Fruit fly (Drosophila melanogaster) whole organism, embryonic: ENCODE results near the gene gpp.

Experiments
- Atf3 ChIP-seq: fragments of 200-800 bp; sonication (Bioruptor generic); optimal IDR thresholded peaks from 3 replicates; lab custom pipeline; 2016; ENCODE audit warnings: missing biosample characterization, missing genetic modification characterization
- CG11247 ChIP-seq: fragments of 200-800 bp; sonication (Bioruptor generic); IDR thresholded peaks from 2 replicates; pipeline ENCODE4 v1.3.6; 2022; ENCODE audit warnings: missing biosample characterization, missing genetic modification characterization
- CG12236 ChIP-seq: fragments of 200-800 bp; sonication (Bioruptor generic); optimal IDR thresholded peaks from 2 replicates; lab custom pipeline; 2016; ENCODE audit warnings: missing biosample characterization, missing genetic modification characterization
- CG12744 ChIP-seq: fragments of 200-800 bp; sonication (Bioruptor generic); optimal IDR thresholded peaks from 2 replicates; lab custom pipeline; 2016; ENCODE audit warnings: missing biosample characterization, missing genetic modification characterization
- CG1602 ChIP-seq: fragments of 200-800 bp; sonication (Bioruptor generic); optimal IDR thresholded peaks from 3 replicates; lab custom pipeline; 2016; ENCODE audit warnings: missing biosample characterization, missing genetic modification characterization
- CG17361 ChIP-seq: fragments of 200-800 bp; sonication (Bioruptor generic); IDR thresholded peaks from 3 replicates; pipeline ENCODE4 v1.3.6; 2022; ENCODE audit warnings: missing biosample characterization, missing genetic modification characterization
- CG18476 ChIP-seq: fragments of 200-800 bp; sonication (Bioruptor generic); optimal IDR thresholded peaks from 2 replicates; lab custom pipeline; 2016; ENCODE audit warnings: missing biosample characterization, mild to moderate bottlenecking, missing genetic modification characterization
- CG2199 ChIP-seq: fragments of 200-800 bp; sonication (Bioruptor generic); IDR thresholded peaks from 3 replicates; pipeline ENCODE4 v1.3.6; 2022; ENCODE audit warnings: missing biosample characterization, missing genetic modification characterization
- CG32772 ChIP-seq: fragments of 200-800 bp; sonication (Bioruptor generic); IDR thresholded peaks from 2 replicates; pipeline ENCODE4 v1.3.6; 2022; ENCODE audit warnings: missing biosample characterization, missing genetic modification characterization
- CG34376 ChIP-seq: fragments of 200-800 bp; sonication (Bioruptor generic); optimal IDR thresholded peaks from 2 replicates; lab custom pipeline; 2018; ENCODE audit warnings: missing biosample characterization, mild to moderate bottlenecking, missing genetic modification characterization
- CG4360 ChIP-seq: fragments of 200-800 bp; sonication (Bioruptor generic); IDR thresholded peaks from 2 replicates; pipeline ENCODE4 v1.3.6; 2022; ENCODE audit warnings: missing biosample characterization, missing genetic modification characterization
- CG7372 ChIP-seq: fragments of 200-800 bp; sonication (Bioruptor generic); IDR thresholded peaks from 2 replicates; pipeline ENCODE4 v1.3.6; 2022; ENCODE audit warnings: missing biosample characterization, missing genetic modification characterization
- CG7963 ChIP-seq: fragments of 200-800 bp; sonication (Bioruptor generic); IDR thresholded peaks from 3 replicates; pipeline ENCODE4 v1.3.6; 2022; ENCODE audit warnings: missing biosample characterization, missing genetic modification characterization; ENCODE audit not compliant: partially characterized antibody
- CG9727 ChIP-seq: fragments of 200-800 bp; sonication (Bioruptor generic); optimal IDR thresholded peaks from 3 replicates; lab custom pipeline; 2017; ENCODE audit warnings: missing biosample characterization, mild to moderate bottlenecking, missing genetic modification characterization
- Eip74EF ChIP-seq, 2 experiments: fragments of 200-800 bp in 1 of 2; fragments of >200 bp in 1 of 2; sonication (Bioruptor generic) in 1 of 2; optimal IDR thresholded peaks; 2 replicates each; lab custom pipeline; 2017 to 2019; ENCODE audit warnings: missing biosample characterization in 2 of 2, missing genetic modification characterization in 2 of 2, mild to moderate bottlenecking in 1 of 2, moderate library complexity in 1 of 2
- Elba2 ChIP-seq: fragments of 200-800 bp; sonication (Bioruptor generic); optimal IDR thresholded peaks from 3 replicates; lab custom pipeline; 2016; ENCODE audit warnings: missing biosample characterization, missing genetic modification characterization
- Ets65A ChIP-seq: fragments of 200-800 bp; sonication (Bioruptor generic); peaks from one replicate; lab custom pipeline; 2016; ENCODE audit warnings: missing biosample characterization, missing genetic modification characterization
- HHEX ChIP-seq: fragments of 200-800 bp; sonication (Bioruptor generic); optimal IDR thresholded peaks from 3 replicates; lab custom pipeline; 2017; ENCODE audit warnings: missing biosample characterization, mild to moderate bottlenecking, missing genetic modification characterization, missing genetic modification reagents
- Hand ChIP-seq: fragments of 200-800 bp; sonication (Bioruptor generic); optimal IDR thresholded peaks from 2 replicates; lab custom pipeline; 2017; ENCODE audit warnings: mild to moderate bottlenecking, missing biosample characterization, missing genetic modification reagents, missing genetic modification characterization
- Med ChIP-seq: fragments of 200-800 bp; sonication (Bioruptor generic); peaks from one replicate; lab custom pipeline; 2016; ENCODE audit warnings: missing biosample characterization, missing genetic modification characterization, mild to moderate bottlenecking, inconsistent platforms, moderate library complexity
- Nf-YA ChIP-seq: fragments of 200-800 bp; sonication (Bioruptor generic); IDR thresholded peaks from 2 replicates; pipeline ENCODE4 v1.3.6; 2022; ENCODE audit warnings: missing biosample characterization, missing genetic modification characterization
- Oli ChIP-seq: fragments of 200-800 bp; sonication (Bioruptor generic); optimal IDR thresholded peaks from 2 replicates; lab custom pipeline; 2018; ENCODE audit warnings: missing biosample characterization, mild to moderate bottlenecking, missing genetic modification characterization, moderate library complexity
- Pdp1 ChIP-seq, 2 experiments: fragments of 200-800 bp; sonication (Bioruptor generic); optimal IDR thresholded peaks; 3 replicates each; lab custom pipeline; 2016; ENCODE audit warnings: missing biosample characterization in 2 of 2, missing genetic modification characterization in 2 of 2, mild to moderate bottlenecking in 1 of 2, moderate library complexity in 1 of 2
- Scr ChIP-seq: fragments of 200-800 bp; sonication (Bioruptor generic); IDR thresholded peaks from 2 replicates; pipeline ENCODE4 v1.3.6; 2022; ENCODE audit warnings: missing biosample characterization, missing genetic modification characterization; ENCODE audit not compliant: partially characterized antibody
- Trl ChIP-seq, 3 experiments: fragments of >200 bp in 2 of 3; fragments of 200-800 bp in 1 of 3; sonication (Bioruptor generic) in 1 of 3; optimal IDR thresholded peaks; 2 replicates in 1 of 3; 3 replicates in 2 of 3; lab custom pipeline; 2016 to 2017; ENCODE audit warnings: missing biosample characterization in 1 of 3, missing genetic modification characterization in 1 of 3
- Xbp1 ChIP-seq: fragments of 200-800 bp; sonication (Bioruptor generic); optimal IDR thresholded peaks from 3 replicates; lab custom pipeline; 2016; ENCODE audit warnings: missing biosample characterization, mild to moderate bottlenecking, missing genetic modification characterization
- Xrp1 ChIP-seq: fragments of 200-800 bp; sonication (Bioruptor generic); IDR thresholded peaks from 2 replicates; pipeline ENCODE4 v1.3.6; 2022; ENCODE audit warnings: missing biosample characterization, missing genetic modification characterization
- az2 ChIP-seq: fragments of 200-800 bp; sonication (Bioruptor generic); optimal IDR thresholded peaks from 3 replicates; lab custom pipeline; 2016; ENCODE audit warnings: missing biosample characterization, missing genetic modification characterization
- bbx ChIP-seq: fragments of 200-800 bp; sonication (Bioruptor generic); IDR thresholded peaks from 2 replicates; pipeline ENCODE4 v1.3.6; 2022; ENCODE audit warnings: missing biosample characterization, missing genetic modification characterization; ENCODE audit not compliant: partially characterized antibody
- cad ChIP-seq: fragments of >200 bp; optimal IDR thresholded peaks from 2 replicates; lab custom pipeline; 2017; ENCODE audit warnings: missing biosample characterization, missing genetic modification characterization
- dmrt11E ChIP-seq: fragments of 200-800 bp; sonication (Bioruptor generic); optimal IDR thresholded peaks from 3 replicates; lab custom pipeline; 2018; ENCODE audit warnings: missing biosample characterization, mild to moderate bottlenecking, missing genetic modification characterization, moderate library complexity
- exex ChIP-seq: fragments of 200-800 bp; sonication (Bioruptor generic); optimal IDR thresholded peaks from 4 replicates; lab custom pipeline; 2018; ENCODE audit warnings: missing biosample characterization, mild to moderate bottlenecking, missing genetic modification characterization, moderate library complexity
- fd102C ChIP-seq: fragments of 200-800 bp; sonication (Bioruptor generic); optimal IDR thresholded peaks from 2 replicates; lab custom pipeline; 2018; ENCODE audit warnings: missing biosample characterization, mild to moderate bottlenecking, missing genetic modification characterization, moderate library complexity
- fd96Cb ChIP-seq: fragments of 200-800 bp; sonication (Bioruptor generic); optimal IDR thresholded peaks from 2 replicates; lab custom pipeline; 2018; ENCODE audit warnings: missing biosample characterization, mild to moderate bottlenecking, missing genetic modification characterization, moderate library complexity
- fu2 ChIP-seq: fragments of 200-800 bp; sonication (Bioruptor generic); optimal IDR thresholded peaks from 2 replicates; lab custom pipeline; 2016; ENCODE audit warnings: missing biosample characterization, missing genetic modification characterization
- h ChIP-seq: fragments of >200 bp; optimal IDR thresholded peaks from 2 replicates; lab custom pipeline; 2017
- ham ChIP-seq: fragments of 200-800 bp; sonication (Bioruptor generic); IDR thresholded peaks from 2 replicates; pipeline ENCODE4 v1.3.6; 2022; ENCODE audit warnings: missing biosample characterization, missing genetic modification characterization
- hkb ChIP-seq, 2 experiments: fragments of 200-800 bp in 1 of 2; fragments of >200 bp in 1 of 2; sonication (Bioruptor generic) in 1 of 2; IDR thresholded peaks in 1 of 2; optimal IDR thresholded peaks in 1 of 2; 2 replicates each; pipeline versions ENCODE4 v1.3.6 to Lab custom; 2017 to 2022; ENCODE audit warnings: missing biosample characterization in 1 of 2, missing genetic modification characterization in 1 of 2
- insv ChIP-seq, 2 experiments: fragments of 200-800 bp; sonication (Bioruptor generic); optimal IDR thresholded peaks; 3 replicates each; lab custom pipeline; 2016 to 2018; ENCODE audit warnings: missing biosample characterization in 2 of 2, missing genetic modification characterization in 2 of 2
- inv ChIP-seq: fragments of 200-800 bp; sonication (Bioruptor generic); IDR thresholded peaks from 2 replicates; pipeline ENCODE4 v1.3.6; 2022; ENCODE audit warnings: missing biosample characterization, missing genetic modification characterization; ENCODE audit not compliant: partially characterized antibody
- peb ChIP-seq: fragments of 200-800 bp; sonication (Bioruptor generic); IDR thresholded peaks from 2 replicates; pipeline ENCODE4 v1.3.6; 2022; ENCODE audit warnings: missing biosample characterization, missing genetic modification characterization
- pita ChIP-seq: fragments of 200-800 bp; sonication (Bioruptor generic); optimal IDR thresholded peaks from 2 replicates; lab custom pipeline; 2017; ENCODE audit warnings: missing biosample characterization, mild to moderate bottlenecking, missing genetic modification characterization
- sens ChIP-seq: fragments of 200-800 bp; sonication (Bioruptor generic); peaks from one replicate; lab custom pipeline; 2016; ENCODE audit warnings: missing biosample characterization, missing genetic modification characterization
- shn ChIP-seq: fragments of 200-800 bp; sonication (Bioruptor generic); optimal IDR thresholded peaks from 3 replicates; lab custom pipeline; 2016; ENCODE audit warnings: missing biosample characterization, missing genetic modification characterization
- slp2 ChIP-seq: fragments of 200-800 bp; sonication (Bioruptor generic); optimal IDR thresholded peaks from 2 replicates; lab custom pipeline; 2016; ENCODE audit warnings: missing biosample characterization, missing genetic modification characterization
- trem ChIP-seq: fragments of 200-800 bp; optimal IDR thresholded peaks from 3 replicates; lab custom pipeline; 2019; ENCODE audit warnings: missing biosample characterization, mild to moderate bottlenecking, missing genetic modification characterization, moderate library complexity
- wek ChIP-seq: fragments of 200-800 bp; sonication (Bioruptor generic); optimal IDR thresholded peaks from 3 replicates; lab custom pipeline; 2018; ENCODE audit warnings: missing biosample characterization, mild to moderate bottlenecking, missing genetic modification characterization, moderate library complexity
- wor ChIP-seq: fragments of 200-800 bp; sonication (Bioruptor generic); IDR thresholded peaks from 2 replicates; pipeline ENCODE4 v1.3.6; 2022; ENCODE audit warnings: missing biosample characterization, missing genetic modification characterization
- yki ChIP-seq: fragments of >200 bp; optimal IDR thresholded peaks from 3 replicates; lab custom pipeline; 2018
- zfh2 ChIP-seq: fragments of 200-800 bp; sonication (Bioruptor generic); optimal IDR thresholded peaks from 2 replicates; lab custom pipeline; 2016; ENCODE audit warnings: missing biosample characterization, missing genetic modification characterization

Gene gpp

dm6 chr3R:6402522-6403171 is 4.0 kb upstream of the gpp start (continued):
- TF ChIP-seq peb (GFP tag; lab: Robert Waterston, UW) = no peak
- no peak for TF ChIP-seq yki
- no peak for TF ChIP-seq az2
- TF ChIP-seq CG2199 = peak; percentile 51; the same call in 1 of the 3 replicates
- TF ChIP-seq Hand = no peak
- peak; percentile 43 to 63 for TF ChIP-seq Trl (optimal IDR thresholded peaks at IDR 0.05; lab: Kevin White, UChicago)
- no peak for TF ChIP-seq Trl (GFP tag; optimal IDR thresholded peaks at IDR 0.05; lab: Kevin White, UChicago)
- TF ChIP-seq ham (GFP tag; lab: Robert Waterston, UW) = peak; percentile 29; the same call in 1 of the 2 replicates
- TF ChIP-seq fd102C (GFP tag; lab: Kevin White, UChicago) = no peak
- peak; percentile 94 for TF ChIP-seq exex (tag; lab: Kevin White, UChicago)
- no peak for TF ChIP-seq HHEX (GFP tag; lab: Kevin White, UChicago)
- TF ChIP-seq Nf-YA (GFP tag; lab: Robert Waterston, UW) = no peak
- no peak for TF ChIP-seq fu2
- no peak for TF ChIP-seq slp2 (GFP tag; lab: Kevin White, UChicago)
- TF ChIP-seq inv (GFP tag; lab: Robert Waterston, UW) = no peak
- peak; percentile 92 for TF ChIP-seq CG34376
- 0 out of 2 replicates have a peak, but pooled peaks have one; percentile 13 for TF ChIP-seq bbx (GFP tag; lab: Robert Waterston, UW)
- no peak for TF ChIP-seq Oli (tag; lab: Kevin White, UChicago)
- TF ChIP-seq zfh2 = no peak
- TF ChIP-seq CG18476 (GFP tag; lab: Kevin White, UChicago) = no peak
- no peak for TF ChIP-seq CG4360 (GFP tag; lab: Robert Waterston, UW)
- TF ChIP-seq fd96Cb = no peak
- TF ChIP-seq CG32772 = no peak
- peak; percentile 27; the same call in 1 of the 2 replicates for TF ChIP-seq Scr (GFP tag; lab: Robert Waterston, UW)
- TF ChIP-seq pita (GFP tag; lab: Kevin White, UChicago) = no peak
- no peak for TF ChIP-seq CG9727 (GFP tag; lab: Kevin White, UChicago)
- no peak for TF ChIP-seq hkb (optimal IDR thresholded peaks at IDR 0.05; lab: Kevin White, UChicago)
- TF ChIP-seq hkb (GFP tag; IDR thresholded peaks at IDR 0.05; lab: Robert Waterston, UW) = no peak
- no peak for TF ChIP-seq CG12744 (GFP tag; lab: Kevin White, UChicago)
- TF ChIP-seq cad (GFP tag; lab: Kevin White, UChicago) = peak; percentile 45
- no peak for TF ChIP-seq wek (GFP tag; lab: Kevin White, UChicago)
- TF ChIP-seq CG17361 (GFP tag; lab: Robert Waterston, UW) = no peak
- no peak for TF ChIP-seq dmrt11E (tag; lab: Kevin White, UChicago)
- no peak for TF ChIP-seq Atf3 (GFP tag; lab: Kevin White, UChicago)
- TF ChIP-seq Pdp1 (GFP tag; optimal IDR thresholded peaks at IDR 0.05; lab: Kevin White, UChicago) = no peak
- 0 out of 2 replicates have a peak, but pooled peaks have one; percentile 18 for TF ChIP-seq Xrp1 (GFP tag; lab: Robert Waterston, UW)
- peak; percentile 58 for TF ChIP-seq sens (GFP tag; lab: Kevin White, UChicago)
- TF ChIP-seq Eip74EF (GFP tag; optimal IDR thresholded peaks at IDR 0.05; lab: Kevin White, UChicago) = peak in 1 of 2 experiments; percentile 11
- no peak for TF ChIP-seq CG7963 (GFP tag; lab: Robert Waterston, UW)
- no peak for TF ChIP-seq trem (tag; lab: Kevin White, UChicago)
- no peak for TF ChIP-seq CG12236 (GFP tag; lab: Kevin White, UChicago)
- no peak for TF ChIP-seq wor (GFP tag; lab: Robert Waterston, UW)
- no peak for TF ChIP-seq Xbp1 (GFP tag; lab: Kevin White, UChicago)
- TF ChIP-seq Ets65A (GFP tag; lab: Kevin White, UChicago) = peak; percentile 68
- no peak for TF ChIP-seq CG7372 (GFP tag; lab: Robert Waterston, UW)
- TF ChIP-seq insv (GFP tag; optimal IDR thresholded peaks at IDR 0.05; lab: Kevin White, UChicago) = no peak
- TF ChIP-seq CG11247 (GFP tag; lab: Robert Waterston, UW) = no peak
- TF ChIP-seq h (lab: Kevin White, UChicago) = no peak
- TF ChIP-seq CG1602 (GFP tag; lab: Kevin White, UChicago) = no peak
- no peak for TF ChIP-seq shn (GFP tag; lab: Kevin White, UChicago)
- peak; percentile 62 for TF ChIP-seq Med (GFP tag; lab: Kevin White, UChicago)
- no peak for TF ChIP-seq Elba2 (GFP tag; lab: Kevin White, UChicago)
